Worm (Caenorhabditis elegans): Measurements from ENCODE around the gene clec-219.

Gene clec-219

DNA sequence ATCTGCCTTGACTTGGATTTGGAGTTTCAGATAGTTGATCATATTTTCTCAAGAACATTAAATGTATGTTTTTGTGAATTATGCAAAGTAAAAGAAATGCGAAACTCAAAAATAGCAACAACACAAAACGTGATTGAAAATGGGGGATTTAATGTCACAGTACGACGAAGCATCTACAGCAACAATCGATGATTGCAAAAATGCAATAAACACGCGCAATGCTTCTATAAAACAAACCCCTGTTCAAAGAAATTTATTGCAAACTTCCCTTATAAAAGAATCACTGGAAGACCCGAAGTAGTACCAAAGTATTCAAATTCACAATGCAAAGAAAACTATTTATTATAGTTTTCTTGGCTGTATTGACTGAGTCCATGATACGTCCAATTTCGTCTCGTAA lies at the start of gene clec-219:
clec-219 (plus strand) TSS at position 301 of the 400 bp plus-strand sequence.
- TF ChIP-seq mab-5 (tag; optimal IDR thresholded peaks at IDR 0.05) (no peak), unc-39 (tag; optimal IDR thresholded peaks at IDR 0.05) (no peak), nhr-2 (tag; optimal IDR thresholded peaks at IDR 0.05) (no peak), nhr-12 (tag; optimal IDR thresholded peaks at IDR 0.05) (no peak), ceh-43 (GFP tag; optimal IDR thresholded peaks at IDR 0.05) (no peak), pha-4 (tag; optimal IDR thresholded peaks at IDR 0.05) (no peak), ham-2 (GFP tag; optimal IDR thresholded peaks at IDR 0.05) (no peak), mls-2 (tag; optimal IDR thresholded peaks at IDR 0.05) (no peak)

DNA sequence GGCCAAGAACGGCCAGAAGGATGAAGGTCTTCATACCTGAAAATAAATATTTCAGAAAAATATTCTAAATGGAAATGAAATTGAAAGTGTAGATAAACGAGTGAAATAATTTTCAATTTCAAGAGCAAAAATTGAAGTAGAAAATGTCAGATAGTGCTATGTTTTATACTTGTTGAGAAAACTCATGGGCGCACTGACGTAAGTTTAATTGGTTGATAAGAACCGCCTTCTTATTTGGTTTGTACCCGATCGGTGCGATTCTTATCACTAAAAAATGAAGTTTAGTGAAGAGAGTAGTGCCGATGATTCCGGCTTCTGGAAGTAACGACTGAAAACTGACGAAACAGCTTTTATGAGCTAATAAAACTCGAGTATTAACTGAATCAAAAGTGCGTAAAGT lies 49.3 kb upstream of the clec-219 start, which contains the start of the genes asp-6 and asp-12:
asp-6 (minus strand) TSS at position 36 of the 400 bp plus-strand sequence.
asp-12 (plus strand) TSS at position 309 of the 400 bp plus-strand sequence.
- TF ChIP-seq unc-62 (GFP tag; optimal IDR thresholded peaks at IDR 0.05) = no peak
- TF ChIP-seq nhr-28 (tag; optimal IDR thresholded peaks at IDR 0.05) = no peak
- no peak for TF ChIP-seq M03D4.4 (tag; optimal IDR thresholded peaks at IDR 0.05)

DNA sequence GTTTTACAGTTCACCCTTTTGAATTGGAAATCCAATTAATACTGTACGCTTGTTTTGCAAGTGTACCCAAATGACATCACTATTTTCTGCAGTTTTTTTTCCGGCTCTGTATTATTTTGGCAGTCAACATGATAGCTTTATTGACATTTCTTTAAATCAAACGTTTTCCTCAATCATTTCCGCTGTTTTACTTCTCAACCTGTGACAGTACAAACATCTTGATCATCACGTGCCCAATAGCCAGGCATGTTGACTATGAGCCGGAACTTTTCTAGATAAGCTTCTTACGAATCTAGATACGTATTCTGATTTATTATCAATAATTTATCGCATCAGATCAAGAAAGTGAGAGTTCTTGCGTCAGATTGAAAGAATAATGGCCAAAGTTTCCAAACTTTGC lies 48.4 kb upstream of the clec-219 start:
- TF ChIP-seq unc-120 (tag; optimal IDR thresholded peaks at IDR 0.05; ENCODE audit: poor library complexity, severe bottlenecking) = no peak
- TF ChIP-seq nhr-237 (tag; optimal IDR thresholded peaks at IDR 0.05) = no peak
- no peak for TF ChIP-seq sptf-1 (tag; optimal IDR thresholded peaks at IDR 0.05)
- no peak for TF ChIP-seq bed-3 (GFP tag; optimal IDR thresholded peaks at IDR 0.05)

DNA sequence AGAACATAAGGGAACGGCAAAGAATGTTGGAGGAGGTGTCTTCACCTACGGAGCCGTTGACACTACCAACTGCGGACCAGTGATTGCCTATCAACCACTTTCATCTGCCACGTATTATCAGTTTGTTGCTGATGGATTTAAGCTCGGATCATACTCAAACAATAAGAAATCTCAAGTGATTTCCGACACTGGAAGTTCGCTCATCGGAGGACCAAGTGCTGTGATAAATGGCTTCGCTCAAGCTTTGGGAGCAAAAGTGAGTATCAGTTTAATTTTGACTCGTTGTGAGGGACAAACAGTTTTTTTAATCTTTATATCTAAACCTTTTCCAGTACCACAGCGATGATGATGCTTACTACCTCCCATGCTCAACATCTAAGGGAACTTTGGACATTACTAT lies 46.8 kb upstream of the clec-219 start:
- no peak for TF ChIP-seq ham-2 (GFP tag; optimal IDR thresholded peaks at IDR 0.05)
- no peak for TF ChIP-seq nhr-12 (tag; optimal IDR thresholded peaks at IDR 0.05)
- TF ChIP-seq sem-2 (GFP tag; optimal IDR thresholded peaks at IDR 0.05) = no peak
- no peak for TF ChIP-seq elt-1 (tag; optimal IDR thresholded peaks at IDR 0.05; ENCODE audit: borderline replicate concordance, insufficient read depth)
- no peak for TF ChIP-seq hlh-1 (tag; optimal IDR thresholded peaks at IDR 0.05)
- TF ChIP-seq nhr-2 (tag; optimal IDR thresholded peaks at IDR 0.05) = no peak
- TF ChIP-seq nhr-237 (tag; optimal IDR thresholded peaks at IDR 0.05) = no peak
- no peak for TF ChIP-seq ceh-39 (tag; optimal IDR thresholded peaks at IDR 0.05)
- no peak for TF ChIP-seq zip-8 (tag; optimal IDR thresholded peaks at IDR 0.05)
- TF ChIP-seq ceh-43 (GFP tag; optimal IDR thresholded peaks at IDR 0.05) = no peak
- TF ChIP-seq M03D4.4 (tag; optimal IDR thresholded peaks at IDR 0.05) = no peak
- TF ChIP-seq ces-1 (GFP tag; optimal IDR thresholded peaks at IDR 0.05) = no peak
- no peak for TF ChIP-seq flh-1 (GFP tag; optimal IDR thresholded peaks at IDR 0.05)

DNA sequence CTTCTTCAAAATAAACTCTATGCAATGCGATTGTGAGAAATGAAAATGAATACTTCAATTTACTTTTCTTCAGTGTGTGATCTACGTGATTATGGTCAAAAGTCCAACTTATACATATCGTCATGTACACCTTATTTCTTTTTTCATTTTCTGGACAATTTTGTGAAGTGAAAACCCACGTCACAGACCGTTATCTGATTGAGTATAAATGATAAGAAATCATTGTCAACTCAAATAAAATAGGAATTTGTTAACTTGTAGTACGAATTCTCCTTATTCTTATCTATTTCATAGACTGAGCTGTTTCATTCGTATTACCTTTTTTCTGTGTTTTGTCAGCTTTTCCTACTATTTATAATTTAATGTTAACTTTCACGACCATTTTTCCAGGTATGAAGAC lies 46.2 kb upstream of the clec-219 start, which contains the start of gene asp-5:
asp-5 (plus strand) TSS at position 391 of the 400 bp plus-strand sequence.
- no peak for TF ChIP-seq ceh-39 (tag; optimal IDR thresholded peaks at IDR 0.05)
- TF ChIP-seq nhr-12 (tag; optimal IDR thresholded peaks at IDR 0.05) = no peak
- TF ChIP-seq lin-32 (GFP tag; optimal IDR thresholded peaks at IDR 0.05) = no peak
- no peak for TF ChIP-seq mab-5 (tag; optimal IDR thresholded peaks at IDR 0.05)
- no peak for TF ChIP-seq sem-2 (GFP tag; optimal IDR thresholded peaks at IDR 0.05)
- TF ChIP-seq pha-4 (tag; optimal IDR thresholded peaks at IDR 0.05) = no peak
- no peak for TF ChIP-seq tbx-8 (GFP tag; optimal IDR thresholded peaks at IDR 0.05)
- no peak for TF ChIP-seq nhr-237 (tag; optimal IDR thresholded peaks at IDR 0.05)
- TF ChIP-seq elt-1 (tag; optimal IDR thresholded peaks at IDR 0.05; ENCODE audit: borderline replicate concordance, insufficient read depth) = no peak
- no peak for TF ChIP-seq ceh-83 (GFP tag; optimal IDR thresholded peaks at IDR 0.05)
- no peak for TF ChIP-seq snpc-4 (tag; optimal IDR thresholded peaks at IDR 0.05)
- no peak for TF ChIP-seq unc-39 (tag; optimal IDR thresholded peaks at IDR 0.05)
- no peak for TF ChIP-seq ham-2 (GFP tag; optimal IDR thresholded peaks at IDR 0.05)
- TF ChIP-seq mls-2 (tag; optimal IDR thresholded peaks at IDR 0.05) = no peak

DNA sequence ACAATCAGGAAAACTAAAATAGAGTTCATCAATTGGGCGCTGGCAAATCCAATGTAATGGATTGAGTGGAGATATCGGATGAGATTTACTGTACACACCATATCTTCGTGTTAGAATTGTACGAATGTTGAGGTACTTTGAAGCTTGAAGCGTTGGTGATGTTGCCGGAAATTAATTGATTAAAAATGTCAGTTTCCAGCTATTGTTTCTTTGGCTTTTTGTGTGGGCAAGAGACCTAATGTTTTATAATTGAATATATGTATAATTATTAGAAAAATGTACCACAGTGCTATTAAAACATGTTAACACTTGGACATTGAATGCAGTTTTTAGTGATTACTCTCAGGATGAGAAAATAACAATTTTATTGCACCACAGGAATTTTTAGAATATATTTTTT lies 39.4 kb upstream of the clec-219 start, which contains the start of gene str-136:
str-136 (minus strand) TSS at position 101 of the 400 bp plus-strand sequence.
- no peak for TF ChIP-seq nhr-237 (tag; optimal IDR thresholded peaks at IDR 0.05)
- TF ChIP-seq ces-1 (GFP tag; optimal IDR thresholded peaks at IDR 0.05) = no peak
- TF ChIP-seq flh-1 (GFP tag; optimal IDR thresholded peaks at IDR 0.05) = no peak
- no peak for TF ChIP-seq nhr-2 (tag; optimal IDR thresholded peaks at IDR 0.05)
- no peak for TF ChIP-seq sem-2 (GFP tag; optimal IDR thresholded peaks at IDR 0.05)
- TF ChIP-seq hlh-1 (tag; optimal IDR thresholded peaks at IDR 0.05) = no peak
- TF ChIP-seq mab-5 (tag; optimal IDR thresholded peaks at IDR 0.05) = no peak

DNA sequence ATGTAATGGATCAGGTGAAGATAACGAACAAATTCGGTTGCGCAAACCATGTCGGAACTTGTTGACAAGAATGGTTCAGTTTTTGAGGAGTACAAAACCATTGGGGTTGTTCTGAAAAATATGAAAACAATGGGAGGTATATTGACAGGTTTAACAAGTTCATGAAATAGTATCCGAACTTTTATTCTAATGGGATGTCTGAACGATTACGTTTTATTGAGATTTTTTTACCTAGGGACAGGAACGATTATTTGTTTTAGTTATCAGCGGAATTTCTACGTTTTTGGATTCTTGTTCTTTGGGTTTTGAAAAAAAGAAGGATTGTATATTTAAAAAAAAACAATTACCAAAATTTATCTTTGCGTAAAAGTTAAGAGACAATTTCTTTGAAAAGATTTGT lies 37.5 kb upstream of the clec-219 start, which contains the start of gene str-135:
str-135 (minus strand) TSS at position 101 of the 400 bp plus-strand sequence.
- TF ChIP-seq nhr-2 (tag; optimal IDR thresholded peaks at IDR 0.05) = no peak
- no peak for TF ChIP-seq hlh-1 (tag; optimal IDR thresholded peaks at IDR 0.05)
- no peak for TF ChIP-seq M03D4.4 (tag; optimal IDR thresholded peaks at IDR 0.05)
- TF ChIP-seq flh-1 (GFP tag; optimal IDR thresholded peaks at IDR 0.05) = no peak
- no peak for TF ChIP-seq nhr-237 (tag; optimal IDR thresholded peaks at IDR 0.05)
- TF ChIP-seq elt-1 (tag; optimal IDR thresholded peaks at IDR 0.05; ENCODE audit: borderline replicate concordance, insufficient read depth) = no peak
- TF ChIP-seq sem-2 (GFP tag; optimal IDR thresholded peaks at IDR 0.05) = no peak
- no peak for TF ChIP-seq mep-1 (tag; optimal IDR thresholded peaks at IDR 0.05)
- TF ChIP-seq unc-120 (tag; optimal IDR thresholded peaks at IDR 0.05; ENCODE audit: poor library complexity, severe bottlenecking) = no peak
- TF ChIP-seq unc-39 (tag; optimal IDR thresholded peaks at IDR 0.05) = no peak
- no peak for TF ChIP-seq mls-2 (tag; optimal IDR thresholded peaks at IDR 0.05)
- no peak for TF ChIP-seq lin-32 (GFP tag; optimal IDR thresholded peaks at IDR 0.05)
- no peak for TF ChIP-seq lin-13 (tag; optimal IDR thresholded peaks at IDR 0.05)
- no peak for TF ChIP-seq mab-5 (tag; optimal IDR thresholded peaks at IDR 0.05)
- no peak for TF ChIP-seq sptf-1 (tag; optimal IDR thresholded peaks at IDR 0.05)
- TF ChIP-seq nhr-12 (tag; optimal IDR thresholded peaks at IDR 0.05) = no peak
- TF ChIP-seq cnd-1 (tag; optimal IDR thresholded peaks at IDR 0.05) = no peak
- TF ChIP-seq ham-2 (GFP tag; optimal IDR thresholded peaks at IDR 0.05) = no peak
- no peak for TF ChIP-seq lsy-2 (tag; optimal IDR thresholded peaks at IDR 0.05)

Measured in whole organism, mixed stage, embryonic.